Fruit fly (Drosophila melanogaster): Measurements from ENCODE around the gene Socs16D.

- TF ChIP-seq CG13894 (tag; optimal IDR thresholded peaks at IDR 0.05) (no peak), CG18011 (GFP tag; optimal IDR thresholded peaks at IDR 0.05) (no peak), CG7786 (GFP tag; optimal IDR thresholded peaks at IDR 0.05) (no peak), Lhr (GFP tag; optimal IDR thresholded peaks at IDR 0.05) (no peak), CG8944 (GFP tag; optimal IDR thresholded peaks at IDR 0.05) (no peak), Hand (GFP tag; optimal IDR thresholded peaks at IDR 0.05) (no peak), CG15479 (GFP tag; optimal IDR thresholded peaks at IDR 0.05) (no peak), Sox100B (GFP tag; optimal IDR thresholded peaks at IDR 0.05) (no peak), her (GFP tag; optimal IDR thresholded peaks at IDR 0.05) (no peak)
Measured at dm6 chrX:17852457-17852856, 25.1 kb upstream of the Socs16D start, which contains the start of gene CG32554.
